Fruit fly (Drosophila melanogaster) whole organism, embryonic: Measurements from ENCODE around the gene dally.
A peak's percentile ranks its signal among the peaks of the same experiment; 100 is the strongest.

Experiments used
- Atf-2 ChIP-seq: fragments of 200-800 bp; sonication (Bioruptor generic); optimal IDR thresholded peaks from 2 replicates; lab custom pipeline; 2016; ENCODE audit warnings: missing biosample characterization, missing genetic modification characterization
- Bteb2 ChIP-seq: fragments of 200-800 bp; sonication (Bioruptor generic); optimal IDR thresholded peaks from 2 replicates; lab custom pipeline; 2016; ENCODE audit warnings: missing biosample characterization, missing genetic modification characterization
- CG10274 ChIP-seq: fragments of 200-800 bp; sonication (Bioruptor generic); optimal IDR thresholded peaks from 3 replicates; lab custom pipeline; 2017; ENCODE audit warnings: missing biosample characterization, mild to moderate bottlenecking, missing genetic modification characterization
- CG10959 ChIP-seq: fragments of 200-800 bp; sonication (Bioruptor generic); IDR thresholded peaks from 2 replicates; pipeline ENCODE4 v1.3.6; 2022; ENCODE audit warnings: missing biosample characterization, missing genetic modification characterization
- CG12236 ChIP-seq: fragments of 200-800 bp; sonication (Bioruptor generic); optimal IDR thresholded peaks from 2 replicates; lab custom pipeline; 2016; ENCODE audit warnings: missing biosample characterization, missing genetic modification characterization
- CG13775 ChIP-seq: fragments of 200-800 bp; sonication (Bioruptor generic); optimal IDR thresholded peaks from 3 replicates; lab custom pipeline; 2017; ENCODE audit warnings: missing biosample characterization, mild to moderate bottlenecking, missing genetic modification characterization
- CG14965 ChIP-seq: fragments of 200-800 bp; sonication (Bioruptor generic); optimal IDR thresholded peaks from 2 replicates; lab custom pipeline; 2016; ENCODE audit warnings: missing biosample characterization, missing genetic modification characterization, borderline replicate concordance
- CG17186 ChIP-seq: fragments of 200-800 bp; sonication (Bioruptor generic); optimal IDR thresholded peaks from 3 replicates; lab custom pipeline; 2017; ENCODE audit warnings: missing biosample characterization, missing genetic modification reagents, missing genetic modification characterization
- CG17385 ChIP-seq: fragments of 200-800 bp; sonication (Bioruptor generic); optimal IDR thresholded peaks from 3 replicates; lab custom pipeline; 2018; ENCODE audit warnings: missing biosample characterization, mild to moderate bottlenecking, missing genetic modification characterization
- CG18476 ChIP-seq: fragments of 200-800 bp; sonication (Bioruptor generic); optimal IDR thresholded peaks from 2 replicates; lab custom pipeline; 2016; ENCODE audit warnings: missing biosample characterization, mild to moderate bottlenecking, missing genetic modification characterization
- CG18619 ChIP-seq: fragments of 200-800 bp; sonication (Bioruptor generic); optimal IDR thresholded peaks from 3 replicates; lab custom pipeline; 2017; ENCODE audit warnings: missing biosample characterization, mild to moderate bottlenecking, missing genetic modification characterization
- CG2129 ChIP-seq: fragments of 200-800 bp; sonication (Bioruptor generic); IDR thresholded peaks from 2 replicates; pipeline ENCODE4 v1.3.6; 2022; ENCODE audit warnings: missing biosample characterization, missing genetic modification characterization; ENCODE audit not compliant: partially characterized antibody
- CG3163 ChIP-seq: fragments of 200-800 bp; sonication (Bioruptor generic); optimal IDR thresholded peaks from 3 replicates; lab custom pipeline; 2016; ENCODE audit warnings: missing biosample characterization, missing genetic modification characterization
- CG33557 ChIP-seq: fragments of 200-800 bp; sonication (Bioruptor generic); optimal IDR thresholded peaks from 2 replicates; lab custom pipeline; 2019; ENCODE audit warnings: missing biosample characterization, mild to moderate bottlenecking, missing genetic modification characterization, moderate library complexity
- CG34224 ChIP-seq: fragments of 200-800 bp; sonication (Bioruptor generic); IDR thresholded peaks from 3 replicates; pipeline ENCODE4 v1.3.6; 2022; ENCODE audit warnings: missing biosample characterization, missing genetic modification characterization; ENCODE audit not compliant: partially characterized antibody
- CG4424 ChIP-seq: fragments of 200-800 bp; sonication (Bioruptor generic); optimal IDR thresholded peaks from 3 replicates; lab custom pipeline; 2016; ENCODE audit warnings: missing biosample characterization, missing genetic modification characterization
- CG5180 ChIP-seq: fragments of 200-800 bp; sonication (Bioruptor generic); optimal IDR thresholded peaks from 3 replicates; lab custom pipeline; 2017; ENCODE audit warnings: missing biosample characterization, missing genetic modification characterization, mild to moderate bottlenecking, moderate library complexity, missing genetic modification reagents
- CG6254 ChIP-seq: fragments of 200-800 bp; sonication (Bioruptor generic); optimal IDR thresholded peaks from 3 replicates; lab custom pipeline; 2017; ENCODE audit warnings: mild to moderate bottlenecking, missing biosample characterization, missing genetic modification reagents, missing genetic modification characterization
- CG6813 ChIP-seq: fragments of 200-800 bp; sonication (Bioruptor generic); optimal IDR thresholded peaks from 2 replicates; lab custom pipeline; 2017; ENCODE audit warnings: missing biosample characterization, missing genetic modification characterization, mild to moderate bottlenecking, moderate library complexity, missing genetic modification reagents
- CoRest ChIP-seq: fragments of 200-800 bp; sonication (Bioruptor generic); optimal IDR thresholded peaks from 3 replicates; lab custom pipeline; 2018; ENCODE audit warnings: missing biosample characterization, mild to moderate bottlenecking, missing genetic modification characterization, moderate library complexity
- Dad ChIP-seq: fragments of 200-800 bp; sonication (Bioruptor generic); optimal IDR thresholded peaks from 3 replicates; lab custom pipeline; 2016; ENCODE audit warnings: missing biosample characterization, missing genetic modification characterization
- Doc3 ChIP-seq: fragments of 200-800 bp; sonication (Bioruptor generic); IDR thresholded peaks from 3 replicates; pipeline ENCODE4 v1.3.6; 2022; ENCODE audit warnings: missing biosample characterization, missing genetic modification characterization; ENCODE audit not compliant: partially characterized antibody
- Fer2 ChIP-seq: fragments of 200-800 bp; sonication (Bioruptor generic); optimal IDR thresholded peaks from 2 replicates; lab custom pipeline; 2018; ENCODE audit warnings: missing biosample characterization, mild to moderate bottlenecking, missing genetic modification characterization, moderate library complexity
- H15 ChIP-seq: fragments of 200-800 bp; sonication (Bioruptor generic); IDR thresholded peaks from 3 replicates; pipeline ENCODE4 v1.3.6; 2022; ENCODE audit warnings: missing biosample characterization, missing genetic modification characterization
- HLH4C ChIP-seq: fragments of 200-800 bp; sonication (Bioruptor generic); IDR thresholded peaks from 3 replicates; pipeline ENCODE4 v1.3.6; 2022; ENCODE audit warnings: missing biosample characterization, missing genetic modification characterization; ENCODE audit not compliant: partially characterized antibody
- HLHmδ ChIP-seq: fragments of 200-800 bp; sonication (Bioruptor generic); optimal IDR thresholded peaks from 2 replicates; lab custom pipeline; 2018; ENCODE audit warnings: missing biosample characterization, mild to moderate bottlenecking, missing genetic modification characterization, moderate library complexity
- Mad ChIP-seq: fragments of 200-800 bp; sonication (Bioruptor generic); optimal IDR thresholded peaks from 2 replicates; lab custom pipeline; 2016; ENCODE audit warnings: missing biosample characterization, missing genetic modification characterization
- Med ChIP-seq: fragments of 200-800 bp; sonication (Bioruptor generic); peaks from one replicate; lab custom pipeline; 2016; ENCODE audit warnings: missing biosample characterization, missing genetic modification characterization, mild to moderate bottlenecking, inconsistent platforms, moderate library complexity
- NC2β ChIP-seq: fragments of 200-800 bp; sonication (Bioruptor generic); optimal IDR thresholded peaks from 2 replicates; lab custom pipeline; 2016; ENCODE audit warnings: missing biosample characterization, missing genetic modification characterization
- Nf-YB ChIP-seq: fragments of 200-800 bp; sonication (Bioruptor generic); optimal IDR thresholded peaks from 3 replicates; lab custom pipeline; 2019; ENCODE audit warnings: missing biosample characterization, mild to moderate bottlenecking, missing genetic modification characterization, moderate library complexity
- aop ChIP-seq: fragments of 200-800 bp; sonication (Bioruptor generic); IDR thresholded peaks from 2 replicates; pipeline ENCODE4 v1.3.6; 2022; ENCODE audit warnings: missing biosample characterization, missing genetic modification characterization
- btn ChIP-seq: fragments of 200-800 bp; sonication (Bioruptor generic); optimal IDR thresholded peaks from 2 replicates; lab custom pipeline; 2016; ENCODE audit warnings: missing biosample characterization, missing genetic modification characterization
- chn ChIP-seq: fragments of 200-800 bp; sonication (Bioruptor generic); optimal IDR thresholded peaks from 2 replicates; lab custom pipeline; 2016; ENCODE audit warnings: missing biosample characterization, missing genetic modification characterization
- da ChIP-seq: fragments of 200-800 bp; sonication (Bioruptor generic); optimal IDR thresholded peaks from 2 replicates; lab custom pipeline; 2016; ENCODE audit warnings: missing biosample characterization, missing genetic modification characterization
- dan ChIP-seq: fragments of 200-800 bp; sonication (Bioruptor generic); IDR thresholded peaks from 2 replicates; pipeline ENCODE4 v1.3.6; 2022; ENCODE audit warnings: missing biosample characterization, missing genetic modification characterization
- exex ChIP-seq: fragments of 200-800 bp; sonication (Bioruptor generic); optimal IDR thresholded peaks from 4 replicates; lab custom pipeline; 2018; ENCODE audit warnings: missing biosample characterization, mild to moderate bottlenecking, missing genetic modification characterization, moderate library complexity
- gcm ChIP-seq: fragments of 200-800 bp; sonication (Bioruptor generic); optimal IDR thresholded peaks from 2 replicates; lab custom pipeline; 2019; ENCODE audit warnings: missing biosample characterization, mild to moderate bottlenecking, missing genetic modification characterization, moderate library complexity
- hth ChIP-seq: fragments of >200 bp; optimal IDR thresholded peaks from 2 replicates; lab custom pipeline; 2017; ENCODE audit warnings: inconsistent platforms
- kni ChIP-seq: fragments of 200-800 bp; sonication (Bioruptor generic); optimal IDR thresholded peaks from 3 replicates; lab custom pipeline; 2017; ENCODE audit warnings: mild to moderate bottlenecking, missing biosample characterization, missing genetic modification reagents, missing genetic modification characterization
- nerfin-2 ChIP-seq: fragments of 200-800 bp; sonication (Bioruptor generic); IDR thresholded peaks from 2 replicates; pipeline ENCODE4 v1.3.6; 2022; ENCODE audit warnings: missing biosample characterization, missing genetic modification characterization; ENCODE audit not compliant: partially characterized antibody
- prd ChIP-seq, 3 experiments: fragments of >200 bp in 2 of 3; fragments of 200-800 bp in 1 of 3; sonication (Bioruptor generic) in 1 of 3; optimal IDR thresholded peaks in 2 of 3; IDR thresholded peaks in 1 of 3; 2 replicates in 2 of 3; 3 replicates in 1 of 3; pipeline versions ENCODE4 v1.3.6 to Lab custom; 2017 to 2022; ENCODE audit warnings: missing biosample characterization in 1 of 3, missing genetic modification characterization in 1 of 3
- sc ChIP-seq, 3 experiments: fragments of >200 bp in 2 of 3; fragments of 200-800 bp in 1 of 3; sonication (Bioruptor generic) in 1 of 3; optimal IDR thresholded peaks; 2 replicates in 2 of 3; 3 replicates in 1 of 3; lab custom pipeline; 2017; ENCODE audit warnings: mild to moderate bottlenecking in 1 of 3, missing biosample characterization in 1 of 3, missing genetic modification characterization in 1 of 3, missing genetic modification reagents in 1 of 3
- tll ChIP-seq, 2 experiments: fragments of 200-800 bp in 1 of 2; fragments of >200 bp in 1 of 2; sonication (Bioruptor generic) in 1 of 2; optimal IDR thresholded peaks; 2 replicates each; lab custom pipeline; 2017 to 2019; ENCODE audit warnings: missing biosample characterization in 2 of 2, missing genetic modification characterization in 2 of 2, mild to moderate bottlenecking in 1 of 2, moderate library complexity in 1 of 2
- vnd ChIP-seq: fragments of 200-800 bp; sonication (Bioruptor generic); IDR thresholded peaks from 3 replicates; pipeline ENCODE4 v1.3.6; 2022; ENCODE audit warnings: missing biosample characterization, missing genetic modification characterization; ENCODE audit not compliant: partially characterized antibody
- wor ChIP-seq: fragments of 200-800 bp; sonication (Bioruptor generic); IDR thresholded peaks from 2 replicates; pipeline ENCODE4 v1.3.6; 2022; ENCODE audit warnings: missing biosample characterization, missing genetic modification characterization
- yki ChIP-seq: fragments of >200 bp; optimal IDR thresholded peaks from 3 replicates; lab custom pipeline; 2018
- zen ChIP-seq: fragments of 200-800 bp; sonication (Bioruptor generic); optimal IDR thresholded peaks from 3 replicates; lab custom pipeline; 2018; ENCODE audit warnings: missing biosample characterization, mild to moderate bottlenecking, missing genetic modification characterization, moderate library complexity

Gene dally

dm6 chr3L:8827133-8827867 lies at the start of gene dally (continued):
- TF ChIP-seq CG6254 (GFP tag; lab: Kevin White, UChicago) (peak; percentile 55), btn (GFP tag; lab: Kevin White, UChicago) (no peak), HLHmδ (GFP tag; lab: Kevin White, UChicago) (peak; percentile 88), CG10274 (GFP tag; lab: Kevin White, UChicago) (no peak), CG14965 (GFP tag; lab: Kevin White, UChicago) (no peak), Bteb2 (no peak), exex (tag; lab: Kevin White, UChicago) (no peak), prd (optimal IDR thresholded peaks at IDR 0.05; lab: Kevin White, UChicago) (no peak), prd (GFP tag; IDR thresholded peaks at IDR 0.05; lab: Robert Waterston, UW) (no peak), kni (GFP tag; lab: Kevin White, UChicago) (peak; percentile 56), chn (no peak), NC2β (GFP tag; lab: Kevin White, UChicago) (no peak), CG2129 (GFP tag; lab: Robert Waterston, UW) (no peak), tll (GFP tag; optimal IDR thresholded peaks at IDR 0.05; lab: Kevin White, UChicago) (peak in 1 of 2 experiments; percentile 87), sc (optimal IDR thresholded peaks at IDR 0.05; lab: Kevin White, UChicago) (no peak), sc (GFP tag; optimal IDR thresholded peaks at IDR 0.05; lab: Kevin White, UChicago) (no peak), CG4424 (GFP tag; lab: Kevin White, UChicago) (no peak), CG33557 (GFP tag; lab: Kevin White, UChicago) (no peak), Nf-YB (GFP tag; lab: Kevin White, UChicago) (peak; percentile 1), Fer2 (no peak), CG6813 (peak; percentile 33), CG17385 (GFP tag; lab: Kevin White, UChicago) (peak; percentile 41), Doc3 (GFP tag; lab: Robert Waterston, UW) (no peak), CG18476 (no peak), Dad (peak; percentile 11), aop (GFP tag; lab: Robert Waterston, UW) (no peak), da (GFP tag; lab: Kevin White, UChicago) (no peak), CG5180 (GFP tag; lab: Kevin White, UChicago) (peak; percentile 69), yki (lab: Kevin White, UChicago) (peak; percentile 64), Med (GFP tag; lab: Kevin White, UChicago) (peak; percentile 93), CG18619 (GFP tag; lab: Kevin White, UChicago) (no peak), Mad (no peak), zen (tag; lab: Kevin White, UChicago) (peak; percentile 17), CG13775 (GFP tag; lab: Kevin White, UChicago) (no peak), nerfin-2 (no peak; the same call in 1 of the 2 replicates), vnd (GFP tag; lab: Robert Waterston, UW) (0 out of 3 replicates have a peak, but pooled peaks have one; percentile 6), CG3163 (GFP tag; lab: Kevin White, UChicago) (peak; percentile 99), CG10959 (no peak), H15 (GFP tag; lab: Robert Waterston, UW) (no peak), HLH4C (GFP tag; lab: Robert Waterston, UW) (peak; percentile 50), dan (GFP tag; lab: Robert Waterston, UW) (no peak), Atf-2 (GFP tag; lab: Kevin White, UChicago) (no peak), hth (lab: Kevin White, UChicago) (no peak), CG34224 (GFP tag; lab: Robert Waterston, UW) (peak; percentile 61), CoRest (tag; lab: Kevin White, UChicago) (peak; percentile 14), CG17186 (no peak), gcm (peak; percentile 34), wor (GFP tag; lab: Robert Waterston, UW) (no peak), CG12236 (no peak)
